Worm (Caenorhabditis elegans) whole organism, L2 larva: Measurements from ENCODE around the gene srx-44.

Experiments
- ZK546.5 ChIP-seq: sonication (generic microtip); optimal IDR thresholded peaks from 2 replicates; lab custom pipeline; 2017; ENCODE audit warnings: missing biosample characterization, missing genetic modification characterization
- alr-1 ChIP-seq: fragments of 150-350 bp; optimal IDR thresholded peaks from 2 replicates; lab custom pipeline; 2014; ENCODE audit warnings: missing biosample characterization, missing genetic modification characterization
- ceh-16 ChIP-seq: fragments of 150-350 bp; optimal IDR thresholded peaks from 2 replicates; lab custom pipeline; 2014; ENCODE audit warnings: missing biosample characterization, missing genetic modification characterization
- elt-3 ChIP-seq: sonication (generic microtip); optimal IDR thresholded peaks from 2 replicates; lab custom pipeline; 2017; ENCODE audit warnings: missing biosample characterization, missing genetic modification characterization
- gmeb-1 ChIP-seq: fragments of 150-350 bp; optimal IDR thresholded peaks from 2 replicates; lab custom pipeline; 2014; ENCODE audit warnings: missing biosample characterization, missing genetic modification characterization
- lsy-2 ChIP-seq, 2 experiments: fragments of 150-350 bp in 1 of 2; sonication (generic microtip) in 1 of 2; optimal IDR thresholded peaks; 2 replicates each; lab custom pipeline; 2014 to 2017; ENCODE audit warnings: missing biosample characterization in 2 of 2, missing genetic modification characterization in 2 of 2
- nhr-11 ChIP-seq: fragments of 150-350 bp; optimal IDR thresholded peaks from 2 replicates; lab custom pipeline; 2014; ENCODE audit warnings: missing biosample characterization, missing genetic modification characterization
- nhr-12 ChIP-seq: fragments of 150-350 bp; optimal IDR thresholded peaks from 2 replicates; lab custom pipeline; 2014; ENCODE audit warnings: missing biosample characterization, missing genetic modification characterization
- snpc-4 ChIP-seq: fragments of 150-350 bp; optimal IDR thresholded peaks from 2 replicates; lab custom pipeline; 2014; ENCODE audit warnings: missing biosample characterization, missing genetic modification characterization
- ztf-11 ChIP-seq: sonication (generic microtip); optimal IDR thresholded peaks from 2 replicates; lab custom pipeline; 2017; ENCODE audit warnings: missing biosample characterization, missing genetic modification characterization
- ztf-4 ChIP-seq: fragments of 150-350 bp; optimal IDR thresholded peaks from 2 replicates; lab custom pipeline; 2014; ENCODE audit warnings: missing biosample characterization, missing genetic modification characterization

ce11 chrV:16016977-16017376 is 3.2 kb upstream of the srx-44 start:
- TF ChIP-seq ceh-16 (no peak), nhr-12 (tag; lab: Kevin White, UChicago) (no peak), nhr-11 (tag; lab: Kevin White, UChicago) (no peak), ZK546.5 (tag; lab: Kevin White, UChicago) (no peak), alr-1 (tag; lab: Kevin White, UChicago) (no peak), ztf-11 (no peak), lsy-2 (tag; optimal IDR thresholded peaks at IDR 0.05; lab: Kevin White, UChicago) (no peak), ztf-4 (tag; lab: Kevin White, UChicago) (no peak), snpc-4 (tag; lab: Kevin White, UChicago) (no peak), elt-3 (tag; lab: Kevin White, UChicago) (no peak), gmeb-1 (tag; lab: Kevin White, UChicago) (no peak)
